Worm (Caenorhabditis elegans): Measurements from ENCODE around the gene nlp-76.

DNA sequence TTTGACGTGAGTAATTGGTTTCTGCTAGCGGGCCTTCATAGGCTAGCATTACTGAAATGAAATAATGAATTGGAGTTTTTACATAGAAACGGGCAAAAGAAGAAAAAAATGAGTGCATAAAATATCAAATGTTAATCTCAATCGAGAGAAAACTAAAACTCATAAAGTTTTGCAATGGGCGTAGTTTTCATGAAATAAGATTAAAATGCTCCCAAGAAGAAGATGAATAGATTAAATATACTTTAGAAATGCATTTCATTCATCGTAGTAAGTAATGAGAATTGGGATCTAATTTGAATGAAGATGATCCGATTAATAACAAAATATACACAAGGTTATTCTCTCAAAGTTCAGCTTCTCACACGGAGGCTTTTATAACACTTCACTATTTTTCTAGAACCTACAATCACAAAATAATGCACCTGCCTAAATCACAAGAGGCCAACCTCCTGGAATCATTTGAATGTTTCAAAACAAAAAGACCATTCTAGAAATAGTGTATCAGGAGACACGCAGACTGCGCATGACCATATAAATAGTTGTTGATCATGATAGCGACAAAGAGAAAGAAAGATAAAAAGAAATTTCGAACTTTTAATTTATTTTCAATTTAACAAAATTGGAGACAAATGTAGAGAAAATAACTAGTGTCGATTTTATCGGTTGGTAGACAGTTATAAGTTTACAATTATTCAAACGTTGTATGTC, 4.3 kb upstream of the nlp-76 start, which contains the start of gene nhr-17:
- TF ChIP-seq mls-2 (tag; optimal IDR thresholded peaks at IDR 0.05), result no peak
- TF ChIP-seq nhr-12 (tag; optimal IDR thresholded peaks at IDR 0.05), result no peak
- TF ChIP-seq M03D4.4 (tag; optimal IDR thresholded peaks at IDR 0.05), result no peak
- no peak for TF ChIP-seq hlh-1 (tag; optimal IDR thresholded peaks at IDR 0.05)
- no peak for TF ChIP-seq pha-4 (tag; optimal IDR thresholded peaks at IDR 0.05)
- no peak for TF ChIP-seq elt-3 (tag; optimal IDR thresholded peaks at IDR 0.05)

All from whole organism, mixed stage, embryonic.